Worm (Caenorhabditis elegans) whole organism, mixed stage, embryonic: ENCODE data around the gene hlh-4.

Experiments used
- blmp-1 ChIP-seq: fragments of 150-350 bp; optimal IDR thresholded peaks from 2 replicates; lab custom pipeline; 2014; ENCODE audit warnings: missing biosample characterization, missing genetic modification characterization
- ceh-43 ChIP-seq: fragments of 200-800 bp; sonication (Bioruptor generic); optimal IDR thresholded peaks from 2 replicates; lab custom pipeline; 2018; ENCODE audit warnings: mild to moderate bottlenecking, missing genetic modification characterization, moderate library complexity, missing compliant biosample characterization
- ces-1 ChIP-seq: fragments of 150-350 bp; optimal IDR thresholded peaks from 2 replicates; lab custom pipeline; 2014; ENCODE audit warnings: missing biosample characterization, missing genetic modification reagents, missing genetic modification characterization
- cnd-1 ChIP-seq: fragments of 200-800 bp; sonication (Bioruptor generic); optimal IDR thresholded peaks from 2 replicates; lab custom pipeline; 2018; ENCODE audit warnings: mild to moderate bottlenecking, missing genetic modification characterization, missing compliant biosample characterization
- drap-1 ChIP-seq: fragments of 200-800 bp; sonication (Bioruptor generic); optimal IDR thresholded peaks from 3 replicates; lab custom pipeline; 2018; ENCODE audit warnings: mild to moderate bottlenecking, missing genetic modification characterization, missing compliant biosample characterization
- elt-1 ChIP-seq: sonication (generic microtip); optimal IDR thresholded peaks from 2 replicates; lab custom pipeline; 2017; ENCODE audit warnings: missing genetic modification characterization, mild to moderate bottlenecking, missing compliant biosample characterization, antibody characterized with exemption, moderate library complexity, borderline replicate concordance; ENCODE audit not compliant: insufficient read depth
- flh-1 ChIP-seq: fragments of 200-800 bp; sonication (Bioruptor generic); optimal IDR thresholded peaks from 2 replicates; lab custom pipeline; 2018; ENCODE audit warnings: mild to moderate bottlenecking, missing genetic modification characterization, moderate library complexity, missing compliant biosample characterization
- hlh-1 ChIP-seq: fragments of 150-350 bp; optimal IDR thresholded peaks from 2 replicates; lab custom pipeline; 2014; ENCODE audit warnings: missing biosample characterization, missing genetic modification reagents, missing genetic modification characterization
- lin-13 ChIP-seq: fragments of 150-350 bp; optimal IDR thresholded peaks from 2 replicates; lab custom pipeline; 2014; ENCODE audit warnings: missing biosample characterization, missing genetic modification characterization
- lin-32 ChIP-seq: fragments of 200-800 bp; sonication (Bioruptor generic); optimal IDR thresholded peaks from 2 replicates; lab custom pipeline; 2018; ENCODE audit warnings: mild to moderate bottlenecking, missing genetic modification characterization, missing compliant biosample characterization
- lsy-2 ChIP-seq: fragments of 150-350 bp; optimal IDR thresholded peaks from 2 replicates; lab custom pipeline; 2014; ENCODE audit warnings: missing biosample characterization, missing genetic modification characterization
- mab-5 ChIP-seq: fragments of 150-350 bp; optimal IDR thresholded peaks from 2 replicates; lab custom pipeline; 2014; ENCODE audit warnings: missing biosample characterization, missing genetic modification characterization
- mep-1 ChIP-seq: fragments of 150-350 bp; optimal IDR thresholded peaks from 2 replicates; lab custom pipeline; 2017; ENCODE audit warnings: missing biosample characterization, missing genetic modification reagents, missing genetic modification characterization, inconsistent platforms
- mls-2 ChIP-seq: sonication (generic microtip); optimal IDR thresholded peaks from 2 replicates; lab custom pipeline; 2016; ENCODE audit warnings: mild to moderate bottlenecking, missing genetic modification characterization, moderate library complexity, missing compliant biosample characterization
- nhr-12 ChIP-seq: fragments of 150-350 bp; optimal IDR thresholded peaks from 2 replicates; lab custom pipeline; 2014; ENCODE audit warnings: missing biosample characterization, missing genetic modification characterization
- nhr-2 ChIP-seq: fragments of 150-350 bp; optimal IDR thresholded peaks from 2 replicates; lab custom pipeline; 2014; ENCODE audit warnings: missing biosample characterization, missing genetic modification characterization
- nhr-237 ChIP-seq: fragments of 150-350 bp; optimal IDR thresholded peaks from 2 replicates; lab custom pipeline; 2014; ENCODE audit warnings: missing biosample characterization, missing genetic modification characterization
- nhr-76 ChIP-seq: sonication (generic microtip); optimal IDR thresholded peaks from 2 replicates; lab custom pipeline; 2017; ENCODE audit warnings: missing biosample characterization, missing genetic modification characterization
- pha-4 ChIP-seq: fragments of 150-350 bp; optimal IDR thresholded peaks from 2 replicates; lab custom pipeline; 2018; ENCODE audit warnings: missing biosample characterization, missing genetic modification reagents, missing genetic modification characterization
- sem-2 ChIP-seq: fragments of 200-800 bp; sonication (Bioruptor generic); optimal IDR thresholded peaks from 2 replicates; lab custom pipeline; 2018; ENCODE audit warnings: mild to moderate bottlenecking, missing genetic modification characterization, missing compliant biosample characterization
- snpc-4 ChIP-seq: fragments of 150-350 bp; optimal IDR thresholded peaks from 2 replicates; lab custom pipeline; 2014; ENCODE audit warnings: missing biosample characterization, missing genetic modification characterization
- sptf-1 ChIP-seq: sonication (generic microtip); optimal IDR thresholded peaks from 2 replicates; lab custom pipeline; 2017; ENCODE audit warnings: mild to moderate bottlenecking, missing genetic modification characterization, moderate library complexity, missing compliant biosample characterization
- unc-120 ChIP-seq: sonication (generic microtip); optimal IDR thresholded peaks from 2 replicates; lab custom pipeline; 2017; ENCODE audit warnings: missing genetic modification characterization, missing compliant biosample characterization; ENCODE audit not compliant: poor library complexity, severe bottlenecking
- unc-62 ChIP-seq: fragments of 150-350 bp; optimal IDR thresholded peaks from 2 replicates; lab custom pipeline; 2014; ENCODE audit warnings: missing biosample characterization, missing genetic modification reagents, missing genetic modification characterization
- zip-8 ChIP-seq: fragments of 150-350 bp; optimal IDR thresholded peaks from 2 replicates; lab custom pipeline; 2014; ENCODE audit warnings: missing biosample characterization, missing genetic modification characterization

Gene hlh-4

ce11 chrIII:9745333-9745897 lies 6.6 kb upstream of the hlh-4 start:
- TF ChIP-seq nhr-12 (tag; lab: Kevin White, UChicago) (no peak), elt-1 (tag; lab: Kevin White, UChicago) (no peak), unc-62 (GFP tag; lab: Kevin White, UChicago) (peak; percentile 20)
- TF ChIP-seq, all 35 proteins: peak for 1

- TF ChIP-seq zip-8 (tag; lab: Kevin White, UChicago): no peak
- peak; percentile 51 for TF ChIP-seq hlh-1 (tag; lab: Kevin White, UChicago)
- peak; percentile 68 for TF ChIP-seq unc-62 (GFP tag; lab: Kevin White, UChicago)
- peak; percentile 67 for TF ChIP-seq unc-120 (tag; lab: Kevin White, UChicago)
- TF ChIP-seq, all 35 proteins: peak for 3
These were observed 5.7 kb upstream of the hlh-4 start for ce11 chrIII:9744525-9744924.

- TF ChIP-seq mls-2 (tag; lab: Kevin White, UChicago) (no peak), drap-1 (GFP tag; lab: Kevin White, UChicago) (no peak), hlh-1 (tag; lab: Kevin White, UChicago) (no peak), unc-62 (GFP tag; lab: Kevin White, UChicago) (no peak), sem-2 (GFP tag; lab: Kevin White, UChicago) (no peak), mab-5 (tag; lab: Kevin White, UChicago) (no peak), lin-32 (GFP tag; lab: Kevin White, UChicago) (no peak), cnd-1 (tag; lab: Kevin White, UChicago) (no peak), flh-1 (no peak), nhr-2 (tag; lab: Kevin White, UChicago) (no peak), nhr-76 (tag; lab: Kevin White, UChicago) (no peak), ces-1 (GFP tag; lab: Kevin White, UChicago) (no peak), sptf-1 (tag; lab: Kevin White, UChicago) (no peak), snpc-4 (tag; lab: Kevin White, UChicago) (no peak), blmp-1 (tag; lab: Kevin White, UChicago) (no peak), lin-13 (tag; lab: Kevin White, UChicago) (no peak)
- TF ChIP-seq, all 35 proteins: peak for 0
These were observed 4.4 kb upstream of the hlh-4 start, which contains the start of gene T05G5.1 for ce11 chrIII:9743239-9743638. Gene T05G5.1 (minus strand): TSS chrIII:9743339.

ce11 chrIII:9741985-9742384 lies 3.1 kb upstream of the hlh-4 start:
- TF ChIP-seq lin-32 (GFP tag; lab: Kevin White, UChicago) (no peak), unc-62 (GFP tag; lab: Kevin White, UChicago) (peak; percentile 69), flh-1 (no peak), hlh-1 (tag; lab: Kevin White, UChicago) (peak; percentile 95), lin-13 (tag; lab: Kevin White, UChicago) (no peak), unc-120 (tag; lab: Kevin White, UChicago) (peak; percentile 27)

- TF ChIP-seq lsy-2 (tag; lab: Kevin White, UChicago): peak; percentile 41
- TF ChIP-seq zip-8 (tag; lab: Kevin White, UChicago): no peak
These were observed 1.8 kb upstream of the hlh-4 start for ce11 chrIII:9740663-9741062.

ce11 chrIII:9735857-9736256 lies 3.0 kb downstream of the hlh-4 start, which contains the start of gene dao-6:
Gene dao-6 (minus strand): TSS chrIII:9736201.
- TF ChIP-seq nhr-237 (tag; lab: Kevin White, UChicago): no peak

- TF ChIP-seq mab-5 (tag; lab: Kevin White, UChicago): no peak
- TF ChIP-seq pha-4 (tag; lab: Kevin White, UChicago): no peak
- TF ChIP-seq cnd-1 (tag; lab: Kevin White, UChicago): no peak
- TF ChIP-seq snpc-4 (tag; lab: Kevin White, UChicago): no peak
- TF ChIP-seq ceh-43 (GFP tag; lab: Kevin White, UChicago): no peak
- TF ChIP-seq unc-62 (GFP tag; lab: Kevin White, UChicago): peak; percentile 15
- no peak for TF ChIP-seq elt-1 (tag; lab: Kevin White, UChicago)
- no peak for TF ChIP-seq ces-1 (GFP tag; lab: Kevin White, UChicago)
- no peak for TF ChIP-seq mep-1 (tag; lab: Kevin White, UChicago)
These were observed 4.8 kb downstream of the hlh-4 start for ce11 chrIII:9734030-9734429.
